Worm (Caenorhabditis elegans) whole organism, L4 larva: ENCODE measurements around the gene F10C2.3.
A peak's percentile ranks its signal among the peaks of the same experiment; 100 is the strongest.

Experiments used
- F10B5.3 ChIP-seq: sonication (generic microtip); optimal IDR thresholded peaks from 2 replicates; lab custom pipeline; 2016; ENCODE audit warnings: mild to moderate bottlenecking, missing genetic modification characterization, missing compliant biosample characterization
- F37D6.2 ChIP-seq: sonication (generic microtip); optimal IDR thresholded peaks from 2 replicates; lab custom pipeline; 2016; ENCODE audit warnings: mild to moderate bottlenecking, missing genetic modification characterization, missing compliant biosample characterization
- Y105C5A.15 ChIP-seq: fragments of 200-800 bp; sonication (Bioruptor generic); IDR thresholded peaks from 2 replicates; pipeline ENCODE4 v1.3.6; 2022; ENCODE audit warnings: missing genetic modification characterization, missing compliant biosample characterization
- Y48G9A.11 ChIP-seq: fragments of 200-800 bp; sonication (Bioruptor generic); IDR thresholded peaks from 2 replicates; pipeline ENCODE4 v1.3.6; 2022; ENCODE audit warnings: missing genetic modification reagents, missing genetic modification characterization, missing compliant biosample characterization
- ZK337.2 ChIP-seq: fragments of 200-800 bp; sonication (Bioruptor generic); IDR thresholded peaks from 2 replicates; pipeline ENCODE4 v1.3.6; 2022; ENCODE audit warnings: missing genetic modification reagents, missing genetic modification characterization, missing compliant biosample characterization
- aha-1 ChIP-seq: fragments of 150-350 bp; peaks from one replicate; lab custom pipeline; 2014; ENCODE audit warnings: missing biosample characterization, missing genetic modification characterization
- ama-1 ChIP-seq: fragments of 150-350 bp; optimal IDR thresholded peaks from 2 replicates; lab custom pipeline; 2014; ENCODE audit warnings: inconsistent platforms, mixed read lengths
- ceh-32 ChIP-seq: sonication (generic microtip); optimal IDR thresholded peaks from 2 replicates; lab custom pipeline; 2016; ENCODE audit warnings: mild to moderate bottlenecking, missing genetic modification characterization, missing compliant biosample characterization; ENCODE audit not compliant: poor library complexity
- ceh-44 ChIP-seq: fragments of 200-800 bp; sonication (Bioruptor generic); IDR thresholded peaks from 2 replicates; pipeline ENCODE4 v1.3.6; 2022; ENCODE audit warnings: missing genetic modification reagents, missing genetic modification characterization, missing compliant biosample characterization
- ces-1 ChIP-seq: fragments of 150-350 bp; sonication (generic microtip); optimal IDR thresholded peaks from 4 replicates; lab custom pipeline; 2014; ENCODE audit warnings: missing biosample characterization, missing genetic modification reagents, missing genetic modification characterization
- daf-16 ChIP-seq, 3 experiments: sonication (generic microtip); optimal IDR thresholded peaks; 2 replicates each; lab custom pipeline; 2016 to 2017; ENCODE audit warnings: missing genetic modification characterization in 3 of 3, missing genetic modification reagents in 3 of 3, mild to moderate bottlenecking in 2 of 3, missing compliant biosample characterization in 2 of 3, missing biosample characterization in 1 of 3, moderate library complexity in 1 of 3
- dpl-1 ChIP-seq: fragments of 150-350 bp; optimal IDR thresholded peaks from 2 replicates; lab custom pipeline; 2014; ENCODE audit warnings: missing biosample characterization, missing genetic modification reagents, missing genetic modification characterization
- duxl-1 ChIP-seq: sonication (generic microtip); optimal IDR thresholded peaks from 2 replicates; lab custom pipeline; 2016; ENCODE audit warnings: mild to moderate bottlenecking, missing genetic modification characterization, moderate library complexity, missing compliant biosample characterization; ENCODE audit not compliant: poor library complexity
- dve-1 ChIP-seq: sonication (generic microtip); optimal IDR thresholded peaks from 2 replicates; lab custom pipeline; 2017; ENCODE audit warnings: antibody characterized with exemption, mild to moderate bottlenecking, missing genetic modification characterization, missing compliant biosample characterization; ENCODE audit not compliant: insufficient read depth
- egl-43 ChIP-seq: fragments of 200-800 bp; sonication (Bioruptor generic); IDR thresholded peaks from 2 replicates; pipeline ENCODE4 v1.3.6; 2022; ENCODE audit warnings: missing genetic modification reagents, missing genetic modification characterization, missing compliant biosample characterization
- hif-1 ChIP-seq, 2 experiments: sonication (generic microtip); optimal IDR thresholded peaks; 2 replicates each; lab custom pipeline; 2016 to 2017; ENCODE audit warnings: missing compliant biosample characterization in 2 of 2, missing genetic modification characterization in 2 of 2, missing genetic modification reagents in 2 of 2, missing genotype in 2 of 2, mild to moderate bottlenecking in 1 of 2
- hlh-11 ChIP-seq: fragments of 200-800 bp; sonication (Bioruptor generic); optimal IDR thresholded peaks from 2 replicates; lab custom pipeline; 2018; ENCODE audit warnings: mild to moderate bottlenecking, missing genetic modification characterization, missing compliant biosample characterization
- hlh-30 ChIP-seq: sonication (generic microtip); optimal IDR thresholded peaks from 2 replicates; lab custom pipeline; 2017; ENCODE audit warnings: antibody characterized with exemption, mild to moderate bottlenecking, missing genetic modification characterization, missing compliant biosample characterization; ENCODE audit not compliant: insufficient read depth
- hmg-1.1 ChIP-seq: fragments of 200-800 bp; sonication (Bioruptor generic); IDR thresholded peaks from 2 replicates; pipeline ENCODE4 v1.3.6; 2022; ENCODE audit warnings: missing genetic modification reagents, missing genetic modification characterization, missing compliant biosample characterization
- jun-1 ChIP-seq: fragments of 150-350 bp; optimal IDR thresholded peaks from 2 replicates; lab custom pipeline; 2014; ENCODE audit warnings: missing biosample characterization, missing genetic modification reagents, missing genetic modification characterization
- lin-1 ChIP-seq: fragments of 200-800 bp; sonication (Bioruptor generic); IDR thresholded peaks from 2 replicates; pipeline ENCODE4 v1.3.6; 2022; ENCODE audit warnings: missing genetic modification reagents, missing genetic modification characterization, missing compliant biosample characterization
- lin-13 ChIP-seq: fragments of 150-350 bp; optimal IDR thresholded peaks from 2 replicates; lab custom pipeline; 2014; ENCODE audit warnings: missing biosample characterization, missing genetic modification reagents, missing genetic modification characterization
- lin-38 ChIP-seq: fragments of 200-800 bp; sonication (Bioruptor generic); IDR thresholded peaks from 2 replicates; pipeline ENCODE4 v1.3.6; 2022; ENCODE audit warnings: missing genetic modification reagents, missing genetic modification characterization, missing compliant biosample characterization
- lin-39 ChIP-seq: fragments of 150-350 bp; optimal IDR thresholded peaks from 2 replicates; lab custom pipeline; 2014; ENCODE audit warnings: missing biosample characterization, missing genetic modification reagents, missing genetic modification characterization
- lir-3 ChIP-seq: sonication (generic microtip); optimal IDR thresholded peaks from 2 replicates; lab custom pipeline; 2016; ENCODE audit warnings: mild to moderate bottlenecking, missing genetic modification characterization, missing compliant biosample characterization
- lsy-2 ChIP-seq, 2 experiments: fragments of 150-350 bp in 1 of 2; sonication (generic microtip) in 1 of 2; optimal IDR thresholded peaks; 2 replicates each; lab custom pipeline; 2014 to 2017; ENCODE audit warnings: missing biosample characterization in 2 of 2, missing genetic modification characterization in 2 of 2
- mep-1 ChIP-seq: fragments of 150-350 bp; sonication (generic microtip); optimal IDR thresholded peaks from 3 replicates; lab custom pipeline; 2014; ENCODE audit warnings: missing biosample characterization, missing genetic modification characterization
- mes-2 ChIP-seq: sonication (generic microtip); optimal IDR thresholded peaks from 2 replicates; lab custom pipeline; 2016; ENCODE audit warnings: missing genotype, mild to moderate bottlenecking, missing genetic modification characterization, missing compliant biosample characterization; ENCODE audit not compliant: poor library complexity, severe bottlenecking
- mxl-2 ChIP-seq: fragments of 200-800 bp; sonication (Bioruptor generic); conservative IDR thresholded peaks from 2 replicates; pipeline ENCODE4 v1.3.6; 2022; ENCODE audit warnings: missing genetic modification reagents, missing genetic modification characterization, missing compliant biosample characterization
- mxl-3 ChIP-seq: fragments of 200-800 bp; sonication (Bioruptor generic); optimal IDR thresholded peaks from 2 replicates; lab custom pipeline; 2018; ENCODE audit warnings: mild to moderate bottlenecking, missing genetic modification characterization, missing compliant biosample characterization
- nhr-102 ChIP-seq: sonication (generic microtip); optimal IDR thresholded peaks from 2 replicates; lab custom pipeline; 2016; ENCODE audit warnings: mild to moderate bottlenecking, missing genetic modification characterization, moderate library complexity, missing compliant biosample characterization
- nhr-11 ChIP-seq: fragments of 150-350 bp; optimal IDR thresholded peaks from 2 replicates; lab custom pipeline; 2014; ENCODE audit warnings: missing biosample characterization, missing genetic modification characterization
- nhr-111 ChIP-seq: fragments of 200-800 bp; sonication (Bioruptor generic); optimal IDR thresholded peaks from 2 replicates; lab custom pipeline; 2018; ENCODE audit warnings: mild to moderate bottlenecking, missing genetic modification characterization, missing compliant biosample characterization
- nhr-237 ChIP-seq: sonication (generic microtip); optimal IDR thresholded peaks from 2 replicates; lab custom pipeline; 2017; ENCODE audit warnings: missing biosample characterization, missing genetic modification characterization
- nhr-28 ChIP-seq: fragments of 150-350 bp; optimal IDR thresholded peaks from 2 replicates; lab custom pipeline; 2014; ENCODE audit warnings: missing biosample characterization, missing genetic modification characterization
- nhr-41 ChIP-seq: fragments of 200-800 bp; sonication (Bioruptor generic); IDR thresholded peaks from 2 replicates; pipeline ENCODE4 v1.3.6; 2022; ENCODE audit warnings: missing genetic modification reagents, missing genetic modification characterization, missing compliant biosample characterization
- nhr-48 ChIP-seq: sonication (generic microtip); optimal IDR thresholded peaks from 2 replicates; lab custom pipeline; 2016; ENCODE audit warnings: mild to moderate bottlenecking, missing genetic modification characterization, missing compliant biosample characterization
- nhr-6 ChIP-seq: fragments of 150-350 bp; optimal IDR thresholded peaks from 2 replicates; lab custom pipeline; 2014; ENCODE audit warnings: missing biosample characterization, missing genetic modification characterization
- nhr-76 ChIP-seq: fragments of 150-350 bp; optimal IDR thresholded peaks from 2 replicates; lab custom pipeline; 2014; ENCODE audit warnings: missing biosample characterization, missing genetic modification characterization
- rbr-2 ChIP-seq: sonication (generic microtip); optimal IDR thresholded peaks from 2 replicates; lab custom pipeline; 2016; ENCODE audit warnings: missing genotype, missing genetic modification characterization, missing compliant biosample characterization
- saeg-2 ChIP-seq: fragments of 200-800 bp; sonication (Bioruptor generic); IDR thresholded peaks from 2 replicates; pipeline ENCODE4 v1.3.6; 2022; ENCODE audit warnings: missing genetic modification reagents, missing genetic modification characterization, missing compliant biosample characterization
- set-16 ChIP-seq: fragments of 200-800 bp; sonication (Bioruptor generic); IDR thresholded peaks from 2 replicates; pipeline ENCODE4 v1.3.6; 2022; ENCODE audit warnings: missing genetic modification reagents, missing genetic modification characterization, missing compliant biosample characterization
- unc-39 ChIP-seq: sonication (generic microtip); optimal IDR thresholded peaks from 2 replicates; lab custom pipeline; 2017; ENCODE audit warnings: missing biosample characterization, missing genetic modification characterization
- vab-7 ChIP-seq: fragments of 200-800 bp; sonication (Bioruptor generic); IDR thresholded peaks from 2 replicates; pipeline ENCODE4 v1.3.6; 2022; ENCODE audit warnings: missing genetic modification reagents, missing genetic modification characterization, missing compliant biosample characterization
- zag-1 ChIP-seq: fragments of 150-350 bp; optimal IDR thresholded peaks from 2 replicates; lab custom pipeline; 2014; ENCODE audit warnings: missing biosample characterization, missing genetic modification characterization
- zfp-3 ChIP-seq: fragments of 200-800 bp; sonication (Bioruptor generic); conservative IDR thresholded peaks from 2 replicates; pipeline ENCODE4 v1.3.6; 2022; ENCODE audit warnings: missing genetic modification reagents, missing genetic modification characterization, missing compliant biosample characterization
- zip-2 ChIP-seq: fragments of 150-350 bp; optimal IDR thresholded peaks from 2 replicates; lab custom pipeline; 2014; ENCODE audit warnings: missing biosample characterization, missing genetic modification characterization
- ztf-7 ChIP-seq: fragments of 150-350 bp; optimal IDR thresholded peaks from 2 replicates; lab custom pipeline; 2014; ENCODE audit warnings: missing biosample characterization, missing genetic modification characterization

F10C2.3 gene

ce11 chrV:12038317-12038716 is 18.2 kb downstream of the F10C2.3 start:
- TF ChIP-seq nhr-111 (GFP tag; lab: Kevin White, UChicago) (no peak), nhr-28 (tag; lab: Kevin White, UChicago) (no peak), aha-1 (peak; percentile 63), lsy-2 (tag; optimal IDR thresholded peaks at IDR 0.05; lab: Kevin White, UChicago) (peak in 1 of 2 experiments; percentile 20), mes-2 (tag; lab: Kevin White, UChicago) (peak; percentile 33)

- 0 out of 2 replicates have a peak, but pooled peaks have one; percentile 2 for TF ChIP-seq ceh-44 (GFP tag; lab: Robert Waterston, UW)
- no peak for TF ChIP-seq nhr-237 (tag; lab: Kevin White, UChicago)
- TF ChIP-seq ces-1 (GFP tag; lab: Kevin White, UChicago), result no peak
- peak; percentile 88 for TF ChIP-seq set-16
- TF ChIP-seq mxl-3 (GFP tag; lab: Kevin White, UChicago), result no peak
- TF ChIP-seq hlh-30 (tag; lab: Kevin White, UChicago), result peak; percentile 31
- TF ChIP-seq saeg-2, result no peak
- no peak for TF ChIP-seq mxl-2 (GFP tag; lab: Robert Waterston, UW)
- peak; percentile 52 for TF ChIP-seq mep-1 (tag; lab: Kevin White, UChicago)
- TF ChIP-seq lin-1 (GFP tag; lab: Robert Waterston, UW), result no peak
- no peak for TF ChIP-seq lin-39 (tag; lab: Kevin White, UChicago)
- TF ChIP-seq lin-38 (GFP tag; lab: Robert Waterston, UW), result peak; percentile 28; the same call in 1 of the 2 replicates
- TF ChIP-seq hif-1 (tag; optimal IDR thresholded peaks at IDR 0.05; lab: Kevin White, UChicago), result peak in 1 of 2 experiments; percentile 14
- TF ChIP-seq egl-43 (GFP tag; lab: Robert Waterston, UW), result peak; percentile 50; the same call in 1 of the 2 replicates
- no peak for TF ChIP-seq nhr-76
- peak; percentile 25 for TF ChIP-seq nhr-6 (tag; lab: Kevin White, UChicago)
- TF ChIP-seq dpl-1 (GFP tag; lab: Kevin White, UChicago), result no peak
- no peak for TF ChIP-seq unc-39
- no peak for TF ChIP-seq daf-16 (GFP tag; optimal IDR thresholded peaks at IDR 0.05; lab: Kevin White, UChicago)
- TF ChIP-seq daf-16 (tag; optimal IDR thresholded peaks at IDR 0.05; lab: Kevin White, UChicago), result no peak
- TF ChIP-seq nhr-102 (tag; lab: Kevin White, UChicago), result no peak
- no peak for TF ChIP-seq hlh-11 (tag; lab: Kevin White, UChicago)
- TF ChIP-seq rbr-2 (tag; lab: Kevin White, UChicago), result peak; percentile 34
- TF ChIP-seq mes-2 (tag; lab: Kevin White, UChicago), result peak; percentile 51
- TF ChIP-seq ztf-7, result no peak
- no peak for TF ChIP-seq nhr-11 (tag; lab: Kevin White, UChicago)
- no peak for TF ChIP-seq ceh-32 (tag; lab: Kevin White, UChicago)
- peak; percentile 9 for TF ChIP-seq F37D6.2 (tag; lab: Kevin White, UChicago)
- TF ChIP-seq Y105C5A.15, result no peak
- TF ChIP-seq lin-13 (GFP tag; lab: Kevin White, UChicago), result peak; percentile 30
- TF ChIP-seq lir-3, result no peak
- no peak for TF ChIP-seq duxl-1
- TF ChIP-seq dve-1 (tag; lab: Kevin White, UChicago), result no peak
- TF ChIP-seq F10B5.3, result no peak
- TF ChIP-seq zip-2 (tag; lab: Kevin White, UChicago), result no peak
- no peak for TF ChIP-seq nhr-41 (GFP tag; lab: Robert Waterston, UW)
- TF ChIP-seq nhr-48, result no peak
- no peak for TF ChIP-seq Y48G9A.11
- TF ChIP-seq vab-7 (GFP tag; lab: Robert Waterston, UW), result no peak
- TF ChIP-seq hmg-1.1 (GFP tag; lab: Robert Waterston, UW), result peak; percentile 63
- TF ChIP-seq zag-1 (tag; lab: Kevin White, UChicago), result no peak
- TF ChIP-seq ZK337.2 (GFP tag; lab: Robert Waterston, UW), result no peak
- no peak for TF ChIP-seq zfp-3 (GFP tag; lab: Robert Waterston, UW)
- no peak for TF ChIP-seq aha-1
- no peak for TF ChIP-seq jun-1 (tag; lab: Kevin White, UChicago)
- TF ChIP-seq lsy-2 (tag; optimal IDR thresholded peaks at IDR 0.05; lab: Kevin White, UChicago), result peak in 1 of 2 experiments; percentile 12
- TF ChIP-seq ama-1 (lab: Kevin White, UChicago), result peak; percentile 45
Measured at ce11 chrV:12038783-12039182, 18.7 kb downstream of the F10C2.3 start.
